Worm (Caenorhabditis elegans): ENCODE results near the gene W09D6.5.

W09D6.5 gene

DNA sequence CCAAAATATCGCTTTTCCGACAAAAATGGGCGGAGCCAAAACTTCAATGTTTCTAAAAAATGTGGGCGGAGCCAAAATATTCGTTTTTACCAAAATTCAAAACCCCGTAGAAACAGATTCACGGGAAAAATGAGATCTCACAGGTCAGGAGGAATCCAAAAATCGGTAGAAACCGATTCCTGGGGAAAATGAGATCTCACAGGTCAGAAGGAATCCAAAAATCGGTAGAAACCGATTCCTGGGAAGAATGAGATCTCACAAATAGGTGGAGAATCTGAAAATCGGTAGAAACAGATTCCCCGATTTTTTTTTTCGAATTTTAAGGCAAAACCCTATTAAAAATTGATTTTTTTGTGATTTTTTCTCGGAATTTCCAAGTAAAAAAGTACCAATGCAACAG lies 5.2 kb downstream of the W09D6.5 start:
- TF ChIP-seq tbx-2 (tag; optimal IDR thresholded peaks at IDR 0.05): peak; percentile 30
- TF ChIP-seq nhr-90 (tag; optimal IDR thresholded peaks at IDR 0.05; ENCODE audit: poor library complexity): peak; percentile 53
- TF ChIP-seq lir-3 (tag; optimal IDR thresholded peaks at IDR 0.05; ENCODE audit: poor library complexity): no peak
- TF ChIP-seq nhr-237 (tag; optimal IDR thresholded peaks at IDR 0.05): no peak
- peak; percentile 63 for TF ChIP-seq rnt-1 (tag; optimal IDR thresholded peaks at IDR 0.05)
- peak in 1 of 2 experiments; percentile 73 for TF ChIP-seq ztf-11 (tag; optimal IDR thresholded peaks at IDR 0.05)
- peak; percentile 8 for TF ChIP-seq dsc-1 (tag; optimal IDR thresholded peaks at IDR 0.05)
- TF ChIP-seq unc-98 (GFP tag; IDR thresholded peaks at IDR 0.05): peak; percentile 75
- TF ChIP-seq xbp-1 (tag; optimal IDR thresholded peaks at IDR 0.05): peak; percentile 15
- peak; percentile 18 for TF ChIP-seq nhr-47 (tag; optimal IDR thresholded peaks at IDR 0.05)
- TF ChIP-seq efl-1 (optimal IDR thresholded peaks at IDR 0.05): peak; percentile 43
- peak in 1 of 2 experiments; percentile 92 for TF ChIP-seq efl-1 (GFP tag; optimal IDR thresholded peaks at IDR 0.05 in 1 of 2)
- TF ChIP-seq pax-3 (tag; optimal IDR thresholded peaks at IDR 0.05): peak; percentile 60
- TF ChIP-seq nhr-85 (tag): peak; percentile 51
- TF ChIP-seq jun-1 (tag; optimal IDR thresholded peaks at IDR 0.05): no peak

DNA sequence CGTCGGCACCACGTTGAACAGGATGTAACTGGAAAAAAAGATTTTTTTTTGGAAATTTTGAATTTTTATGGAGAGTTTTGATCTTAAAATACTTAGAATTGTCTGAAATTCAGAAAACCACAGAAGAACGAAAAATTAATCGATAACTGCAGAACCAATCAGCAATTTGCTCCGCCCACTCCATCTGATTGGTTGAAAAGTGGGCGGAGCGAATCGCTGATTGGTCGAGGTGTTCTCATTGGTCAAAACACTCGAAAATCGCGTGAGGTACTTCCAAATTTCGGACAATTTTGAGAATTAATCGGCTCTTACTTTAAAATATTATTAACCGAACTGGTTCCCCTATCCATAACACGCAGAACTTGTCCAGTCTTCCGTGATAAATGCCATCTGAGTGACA lies 7.4 kb downstream of the W09D6.5 start:
- no peak for TF ChIP-seq unc-98 (GFP tag; IDR thresholded peaks at IDR 0.05)
- TF ChIP-seq ama-1 (optimal IDR thresholded peaks at IDR 0.05): no peak
- no peak for TF ChIP-seq hlh-4 (tag; optimal IDR thresholded peaks at IDR 0.05)
- no peak for TF ChIP-seq efl-1 (optimal IDR thresholded peaks at IDR 0.05)
- peak in 1 of 2 experiments; percentile 2 for TF ChIP-seq efl-1 (GFP tag; optimal IDR thresholded peaks at IDR 0.05 in 1 of 2)

DNA sequence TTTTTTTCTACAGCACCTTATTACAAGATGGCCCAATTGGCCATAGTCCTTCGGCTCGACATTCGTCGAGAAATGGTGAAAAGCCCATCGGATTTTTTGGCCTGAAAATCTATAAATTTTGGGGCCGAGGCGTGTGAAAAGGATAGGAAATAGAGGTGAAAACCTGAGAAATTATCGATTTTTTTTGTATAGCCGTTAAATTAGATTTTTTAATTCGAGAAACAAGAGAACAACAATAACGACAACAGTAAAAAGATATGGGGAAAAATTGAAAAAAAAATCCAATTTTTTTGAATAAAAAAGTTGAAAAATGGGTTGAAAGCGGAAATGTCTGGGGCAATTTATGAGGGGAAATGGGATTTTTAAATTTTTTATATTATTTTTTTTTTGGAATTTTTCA lies 11.6 kb downstream of the W09D6.5 start, which contains the start of gene hmt-1:
TSS of gene hmt-1 (minus strand) at position 101 of the 400 bp plus-strand sequence.
- no peak for TF ChIP-seq lin-15B (tag; optimal IDR thresholded peaks at IDR 0.05)
- TF ChIP-seq nhr-84 (tag; optimal IDR thresholded peaks at IDR 0.05): no peak
- no peak for TF ChIP-seq hlh-17 (GFP tag; optimal IDR thresholded peaks at IDR 0.05; ENCODE audit: borderline replicate concordance)
- no peak for TF ChIP-seq mdl-1 (tag; optimal IDR thresholded peaks at IDR 0.05)
- no peak for TF ChIP-seq mab-9 (GFP tag; IDR thresholded peaks at IDR 0.05)
- TF ChIP-seq lin-13 (GFP tag; optimal IDR thresholded peaks at IDR 0.05): no peak
- TF ChIP-seq dpl-1 (GFP tag; optimal IDR thresholded peaks at IDR 0.05): no peak
- TF ChIP-seq nhr-85 (tag): no peak
- no peak for TF ChIP-seq xbp-1 (tag; optimal IDR thresholded peaks at IDR 0.05)
- TF ChIP-seq efl-1 (optimal IDR thresholded peaks at IDR 0.05): no peak
- TF ChIP-seq efl-1 (GFP tag; optimal IDR thresholded peaks at IDR 0.05 in 1 of 2): no peak
- no peak for TF ChIP-seq nhr-11 (tag; optimal IDR thresholded peaks at IDR 0.05)

DNA sequence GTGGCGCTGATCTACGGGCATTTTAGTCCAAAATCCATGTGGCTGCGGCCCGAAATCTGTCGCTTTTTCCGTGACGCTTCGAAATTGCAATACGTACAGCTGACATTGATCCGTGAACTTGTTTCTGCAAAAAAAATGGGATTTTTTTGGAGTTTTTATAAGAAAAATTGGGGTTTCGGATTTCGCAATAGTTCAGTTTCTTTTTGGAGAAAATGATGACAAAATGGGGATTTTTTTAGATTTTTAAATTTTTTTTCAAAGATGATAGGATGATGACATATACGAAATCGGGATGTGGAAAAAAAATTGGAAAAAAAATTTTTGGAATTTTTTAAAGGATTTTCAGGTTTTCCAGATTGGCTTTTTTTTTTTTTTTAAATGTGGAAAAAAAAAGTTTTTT lies 13.0 kb downstream of the W09D6.5 start:
- TF ChIP-seq grh-1 (GFP tag; IDR thresholded peaks at IDR 0.05) (no peak), nhr-12 (tag; optimal IDR thresholded peaks at IDR 0.05) (no peak), zip-4 (GFP tag; optimal IDR thresholded peaks at IDR 0.05) (peak; percentile 14), nhr-84 (tag; optimal IDR thresholded peaks at IDR 0.05) (no peak), skn-1 (tag; optimal IDR thresholded peaks at IDR 0.05) (peak; percentile 66)

DNA sequence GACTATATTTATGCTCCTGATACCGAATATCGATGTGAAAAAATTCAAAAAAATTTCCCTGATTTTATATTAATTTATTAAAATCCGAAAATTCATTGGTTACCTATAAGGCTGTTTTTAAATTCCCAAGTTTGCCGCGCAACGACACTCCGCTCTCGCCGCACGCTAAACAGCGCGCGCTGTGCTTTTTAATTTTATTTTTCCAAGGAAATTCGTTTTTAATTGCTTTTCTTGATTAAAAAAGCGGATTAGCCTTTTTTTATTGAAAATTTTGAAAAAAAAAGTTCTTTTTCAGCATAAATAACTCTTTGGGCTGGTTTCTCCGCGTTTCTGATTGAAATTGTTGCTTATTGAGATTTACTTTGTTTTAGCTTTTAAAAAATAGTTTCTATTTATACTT lies 19.0 kb downstream of the W09D6.5 start:
- TF ChIP-seq nhr-12 (tag; optimal IDR thresholded peaks at IDR 0.05) (no peak), efl-1 (optimal IDR thresholded peaks at IDR 0.05) (peak in 1 of 2 experiments; percentile 72), efl-1 (GFP tag; optimal IDR thresholded peaks at IDR 0.05 in 1 of 2) (no peak)

DNA sequence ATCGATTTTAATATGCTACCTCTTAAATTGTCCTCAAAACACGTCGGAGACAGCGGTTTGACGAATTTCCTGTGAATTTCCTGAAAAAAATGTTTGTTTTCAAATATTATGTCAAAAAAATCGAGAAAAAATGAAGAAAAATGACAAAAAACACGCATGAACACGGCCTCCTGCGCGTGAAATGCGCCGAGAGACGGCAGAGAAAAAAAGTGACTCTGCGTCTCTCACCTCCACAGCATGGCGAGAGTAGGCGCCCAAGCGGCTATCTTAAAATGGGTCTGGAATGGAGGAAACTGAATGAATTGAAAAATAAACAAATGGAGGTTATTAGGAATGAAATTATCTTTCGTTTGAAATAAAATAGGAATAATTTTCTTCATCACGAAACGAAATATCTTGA lies 22.5 kb downstream of the W09D6.5 start:
- peak in 1 of 2 experiments; percentile 20 for TF ChIP-seq mdl-1 (tag; optimal IDR thresholded peaks at IDR 0.05)
- peak; percentile 57 for TF ChIP-seq lin-39 (tag; optimal IDR thresholded peaks at IDR 0.05)
- TF ChIP-seq fkh-8 (tag; optimal IDR thresholded peaks at IDR 0.05): peak; percentile 72
- peak; percentile 64 to 81 (median 75) for TF ChIP-seq dpl-1 (GFP tag; optimal IDR thresholded peaks at IDR 0.05)
- TF ChIP-seq nhr-90 (tag; optimal IDR thresholded peaks at IDR 0.05; ENCODE audit: poor library complexity): peak; percentile 78
- TF ChIP-seq vab-15 (tag; optimal IDR thresholded peaks at IDR 0.05): peak; percentile 82
- peak; percentile 82 for TF ChIP-seq dsc-1 (tag; optimal IDR thresholded peaks at IDR 0.05)
- peak; percentile 74 for TF ChIP-seq snpc-4 (tag; optimal IDR thresholded peaks at IDR 0.05)
- TF ChIP-seq zip-4 (GFP tag; optimal IDR thresholded peaks at IDR 0.05): peak; percentile 46
- peak; percentile 79 for TF ChIP-seq unc-98 (GFP tag; IDR thresholded peaks at IDR 0.05)
- peak; percentile 72 for TF ChIP-seq pax-3 (tag; optimal IDR thresholded peaks at IDR 0.05)
- no peak for TF ChIP-seq C34B4.2 (tag; optimal IDR thresholded peaks at IDR 0.05)
- TF ChIP-seq nhr-77 (tag; optimal IDR thresholded peaks at IDR 0.05): peak; percentile 44
- TF ChIP-seq sox-4 (tag; optimal IDR thresholded peaks at IDR 0.05): peak; percentile 53
- no peak for TF ChIP-seq ces-1 (GFP tag; optimal IDR thresholded peaks at IDR 0.05)
- peak; percentile 78 for TF ChIP-seq irx-1 (tag; optimal IDR thresholded peaks at IDR 0.05)
- no peak for TF ChIP-seq nhr-76 (tag; optimal IDR thresholded peaks at IDR 0.05)
- no peak for TF ChIP-seq nhr-12 (tag; optimal IDR thresholded peaks at IDR 0.05)
- no peak for TF ChIP-seq hlh-17 (GFP tag; optimal IDR thresholded peaks at IDR 0.05; ENCODE audit: borderline replicate concordance)
- TF ChIP-seq snu-23 (GFP tag; optimal IDR thresholded peaks at IDR 0.05): peak; percentile 86
- peak; percentile 33 for TF ChIP-seq blmp-1 (tag; optimal IDR thresholded peaks at IDR 0.05)
- no peak for TF ChIP-seq sptf-1 (tag; optimal IDR thresholded peaks at IDR 0.05)

All from whole organism, L1 larva.